Worm (Caenorhabditis elegans): ENCODE data around the gene R08A2.1.

- TF ChIP-seq ztf-29 (GFP tag; IDR thresholded peaks at IDR 0.05) (no peak), med-1 (GFP tag; optimal IDR thresholded peaks at IDR 0.05; ENCODE audit: insufficient read depth) (no peak), flt-1 (GFP tag; IDR thresholded peaks at IDR 0.05) (no peak), cog-1 (tag; optimal IDR thresholded peaks at IDR 0.05) (no peak), T22C8.4 (GFP tag; IDR thresholded peaks at IDR 0.05) (no peak), ztf-23 (GFP tag; IDR thresholded peaks at IDR 0.05) (no peak), klf-2 (GFP tag; conservative IDR thresholded peaks at IDR 0.05) (no peak), ref-1 (GFP tag; conservative IDR thresholded peaks at IDR 0.05) (no peak), tab-1 (GFP tag; IDR thresholded peaks at IDR 0.05) (no peak)
Measured at ce11 chrV:14687106-14687964, 32.1 kb downstream of the R08A2.1 start.

All from whole organism, midembryonic.